Fruit fly (Drosophila melanogaster): ENCODE data around the gene CG34238.

DNA sequence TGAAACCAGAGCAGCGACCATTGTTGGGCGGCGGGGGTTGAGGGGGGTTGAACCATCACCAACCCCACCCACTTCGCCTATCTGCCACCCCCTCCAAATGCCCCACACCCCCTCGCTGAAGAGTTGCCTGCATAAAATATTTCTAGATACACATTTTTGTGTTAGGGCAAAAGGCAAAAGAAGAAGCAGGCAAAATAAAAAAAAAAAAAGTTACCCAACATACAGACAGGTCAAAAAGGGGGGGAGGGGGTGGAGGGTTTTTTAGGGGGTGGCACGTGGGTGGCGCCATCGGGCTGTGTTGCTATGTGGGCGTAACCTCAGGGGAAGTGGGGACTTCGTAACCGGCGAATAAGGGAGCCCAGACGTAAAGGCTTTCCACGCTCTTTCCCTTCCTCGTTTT lies 46.2 kb downstream of the CG34238 start:
- TF ChIP-seq CG12605 (GFP tag; IDR thresholded peaks at IDR 0.05) (no peak), CG34367 (tag; optimal IDR thresholded peaks at IDR 0.05) (no peak), EcR (GFP tag; optimal IDR thresholded peaks at IDR 0.05) (no peak)
